1 fruit fly cellular context compared by ENCODE assay signal in the genomic region with DNA sequence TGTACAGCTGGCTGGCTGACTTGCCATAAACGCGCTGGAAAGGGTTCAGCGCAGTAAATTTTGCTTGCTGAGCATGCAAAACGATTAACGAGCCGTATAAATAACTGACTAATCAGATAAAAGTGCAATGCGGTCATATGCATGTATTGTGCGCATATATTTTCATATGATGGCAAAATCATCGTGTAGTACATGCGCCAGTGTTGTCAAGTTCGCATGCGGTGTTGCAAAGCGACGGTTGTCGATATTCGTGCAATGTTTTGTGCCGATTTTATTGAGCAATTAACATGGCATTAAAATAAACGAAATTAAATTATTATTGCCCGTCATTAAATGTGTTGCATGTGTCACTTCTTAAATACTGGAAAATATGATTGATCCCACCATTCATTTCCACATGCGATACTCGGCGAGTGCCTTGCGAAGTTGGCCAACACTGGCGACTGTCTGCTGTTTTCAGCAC.
TF ChIP-seq lines count a peak whose summit lies in the region.

No protein-coding gene starts in this region.

TF ChIP-seq in whole organism, embryonic, 481 proteins besides CTCF, POLR2A, EP300 and RAD21 (continued from another document and continues in another):
- TF ChIP-seq vnd (GFP tag; IDR thresholded peaks at IDR 0.05; lab: Robert Waterston, UW; ENCODE audit: partially characterized antibody) (peak; percentile 81), wdn (GFP tag; IDR thresholded peaks at IDR 0.05; lab: Robert Waterston, UW) (peak; percentile 54), CG1602 (GFP tag; optimal IDR thresholded peaks at IDR 0.05; lab: Kevin White, UChicago) (peak; percentile 76), maf-S (GFP tag; optimal IDR thresholded peaks at IDR 0.05; lab: Kevin White, UChicago) (peak; percentile 85), chn (GFP tag; optimal IDR thresholded peaks at IDR 0.05; lab: Kevin White, UChicago) (peak; percentile 85), gsb-n (tag; optimal IDR thresholded peaks at IDR 0.05; lab: Kevin White, UChicago) (no peak), Rfx (GFP tag; IDR thresholded peaks at IDR 0.05; lab: Robert Waterston, UW) (peak; percentile 85), Doc3 (GFP tag; IDR thresholded peaks at IDR 0.05; lab: Robert Waterston, UW; ENCODE audit: partially characterized antibody) (peak; percentile 82), dmrt11E (tag; optimal IDR thresholded peaks at IDR 0.05; lab: Kevin White, UChicago) (peak; percentile 45), CG33557 (GFP tag; optimal IDR thresholded peaks at IDR 0.05; lab: Kevin White, UChicago) (peak; percentile 4), pzg (GFP tag; optimal IDR thresholded peaks at IDR 0.05; lab: Kevin White, UChicago) (peak; percentile 65), CG17328 (GFP tag; IDR thresholded peaks at IDR 0.05; lab: Robert Waterston, UW) (peak; percentile 58), CHES-1-like (GFP tag; optimal IDR thresholded peaks at IDR 0.05; lab: Kevin White, UChicago) (peak; percentile 82), CrebB (tag; optimal IDR thresholded peaks at IDR 0.05; lab: Kevin White, UChicago) (peak; percentile 60), CG18476 (GFP tag; optimal IDR thresholded peaks at IDR 0.05; lab: Kevin White, UChicago) (peak; percentile 81), salm (tag; optimal IDR thresholded peaks at IDR 0.05; lab: Kevin White, UChicago) (no peak), chm (GFP tag; IDR thresholded peaks at IDR 0.05; lab: Robert Waterston, UW) (peak; percentile 61), CG10959 (GFP tag; IDR thresholded peaks at IDR 0.05; lab: Robert Waterston, UW) (peak; percentile 57; the same call in 1 of the 2 replicates), CG13123 (GFP tag; optimal IDR thresholded peaks at IDR 0.05; lab: Kevin White, UChicago) (peak; percentile 85), Scr (GFP tag; IDR thresholded peaks at IDR 0.05; lab: Robert Waterston, UW; ENCODE audit: partially characterized antibody) (peak; percentile 87), CG33213 (GFP tag; optimal IDR thresholded peaks at IDR 0.05; lab: Kevin White, UChicago) (peak; percentile 70), Fer2 (tag; optimal IDR thresholded peaks at IDR 0.05; lab: Kevin White, UChicago) (peak; percentile 54), CG8765 (GFP tag; IDR thresholded peaks at IDR 0.05; lab: Robert Waterston, UW) (peak; percentile 44; the same call in 1 of the 2 replicates), ham (GFP tag; IDR thresholded peaks at IDR 0.05; lab: Robert Waterston, UW) (peak; percentile 45; the same call in 1 of the 2 replicates), CG15073 (GFP tag; optimal IDR thresholded peaks at IDR 0.05; lab: Kevin White, UChicago) (no peak), abd-A (tag; optimal IDR thresholded peaks at IDR 0.05; lab: Kevin White, UChicago) (no peak), MESR4 (GFP tag; optimal IDR thresholded peaks at IDR 0.05; lab: Kevin White, UChicago) (peak; percentile 89), dan (GFP tag; IDR thresholded peaks at IDR 0.05; lab: Robert Waterston, UW) (no peak), gcm2 (GFP tag; optimal IDR thresholded peaks at IDR 0.05; lab: Kevin White, UChicago) (peak; percentile 47), CG16779 (GFP tag; IDR thresholded peaks at IDR 0.05; lab: Robert Waterston, UW) (peak; percentile 74), NfI (GFP tag; optimal IDR thresholded peaks at IDR 0.05; lab: Kevin White, UChicago) (peak; percentile 83), Atf6 (GFP tag; IDR thresholded peaks at IDR 0.05; lab: Robert Waterston, UW) (peak; percentile 76), Elba2 (GFP tag; optimal IDR thresholded peaks at IDR 0.05; lab: Kevin White, UChicago) (peak; percentile 70), unpg (GFP tag; optimal IDR thresholded peaks at IDR 0.05; lab: Kevin White, UChicago) (peak; percentile 73), CG11695 (GFP tag; IDR thresholded peaks at IDR 0.05; lab: Robert Waterston, UW) (peak; percentile 59; the same call in 1 of the 3 replicates), CG10366 (GFP tag; IDR thresholded peaks at IDR 0.05; lab: Robert Waterston, UW) (peak; percentile 66), ac (GFP tag; optimal IDR thresholded peaks at IDR 0.05; lab: Kevin White, UChicago) (no peak), bcd (GFP tag; optimal IDR thresholded peaks at IDR 0.05; lab: Kevin White, UChicago) (peak; percentile 69), toy (GFP tag; IDR thresholded peaks at IDR 0.05; lab: Robert Waterston, UW) (0 out of 2 replicates have a peak, but pooled peaks have one; percentile 22), scrt (GFP tag; optimal IDR thresholded peaks at IDR 0.05; lab: Kevin White, UChicago) (no peak), CG30431 (GFP tag; optimal IDR thresholded peaks at IDR 0.05; lab: Kevin White, UChicago) (peak; percentile 73), odd (GFP tag; optimal IDR thresholded peaks at IDR 0.05; lab: Kevin White, UChicago) (no peak), CG17829 (tag; optimal IDR thresholded peaks at IDR 0.05; lab: Kevin White, UChicago) (peak; percentile 41), Camta (GFP tag; optimal IDR thresholded peaks at IDR 0.05; lab: Kevin White, UChicago) (peak; percentile 88), CG5180 (GFP tag; optimal IDR thresholded peaks at IDR 0.05; lab: Kevin White, UChicago) (peak; percentile 48), disco-r (GFP tag; optimal IDR thresholded peaks at IDR 0.05; lab: Kevin White, UChicago) (peak; percentile 76), Trl (optimal IDR thresholded peaks at IDR 0.05; lab: Kevin White, UChicago) (peak in 1 of 2 experiments; percentile 14), Trl (GFP tag; optimal IDR thresholded peaks at IDR 0.05; lab: Kevin White, UChicago) (peak; percentile 94), Bdp1 (GFP tag; optimal IDR thresholded peaks at IDR 0.05; lab: Kevin White, UChicago) (peak; percentile 83), zf30C (GFP tag; optimal IDR thresholded peaks at IDR 0.05; lab: Kevin White, UChicago) (no peak), CG12659 (GFP tag; optimal IDR thresholded peaks at IDR 0.05; lab: Kevin White, UChicago) (peak; percentile 83), Deaf1 (tag; optimal IDR thresholded peaks at IDR 0.05; lab: Kevin White, UChicago) (no peak), danr (GFP tag; IDR thresholded peaks at IDR 0.05; lab: Robert Waterston, UW) (peak; percentile 67), Stat92E (GFP tag; optimal IDR thresholded peaks at IDR 0.05; lab: Kevin White, UChicago) (no peak), sob (GFP tag; IDR thresholded peaks at IDR 0.05; lab: Robert Waterston, UW) (peak; percentile 91), CG8388 (GFP tag; optimal IDR thresholded peaks at IDR 0.05; lab: Kevin White, UChicago) (peak; percentile 56), amos (GFP tag; IDR thresholded peaks at IDR 0.05; lab: Robert Waterston, UW; ENCODE audit: partially characterized antibody) (peak; percentile 78), Lpt (GFP tag; optimal IDR thresholded peaks at IDR 0.05; lab: Kevin White, UChicago) (no peak), CG3163 (GFP tag; optimal IDR thresholded peaks at IDR 0.05; lab: Kevin White, UChicago) (peak; percentile 74), CG17361 (GFP tag; IDR thresholded peaks at IDR 0.05; lab: Robert Waterston, UW) (peak; percentile 72), CG13624 (GFP tag; optimal IDR thresholded peaks at IDR 0.05; lab: Kevin White, UChicago) (peak; percentile 88), Fer1 (GFP tag; optimal IDR thresholded peaks at IDR 0.05; lab: Kevin White, UChicago) (peak; percentile 77), CG13296 (GFP tag; optimal IDR thresholded peaks at IDR 0.05; lab: Kevin White, UChicago) (no peak), CG42726 (GFP tag; IDR thresholded peaks at IDR 0.05; lab: Robert Waterston, UW; ENCODE audit: partially characterized antibody) (peak; percentile 63), chif (GFP tag; optimal IDR thresholded peaks at IDR 0.05; lab: Kevin White, UChicago) (peak; percentile 75 to 81), tx (GFP tag; optimal IDR thresholded peaks at IDR 0.05; lab: Kevin White, UChicago) (peak; percentile 90), CG12744 (GFP tag; optimal IDR thresholded peaks at IDR 0.05; lab: Kevin White, UChicago) (peak; percentile 62), CG10543 (GFP tag; optimal IDR thresholded peaks at IDR 0.05; lab: Kevin White, UChicago) (no peak), CG11093 (GFP tag; IDR thresholded peaks at IDR 0.05; lab: Robert Waterston, UW) (peak; percentile 38; the same call in 1 of the 3 replicates), ara (GFP tag; IDR thresholded peaks at IDR 0.05; lab: Robert Waterston, UW) (peak; percentile 69; the same call in 1 of the 2 replicates), Dek (tag; optimal IDR thresholded peaks at IDR 0.05; lab: Kevin White, UChicago) (peak; percentile 45), CG18619 (GFP tag; optimal IDR thresholded peaks at IDR 0.05; lab: Kevin White, UChicago) (peak; percentile 34), pho (GFP tag; optimal IDR thresholded peaks at IDR 0.05; lab: Kevin White, UChicago) (peak; percentile 88), CG11560 (tag; IDR thresholded peaks at IDR 0.05; lab: Robert Waterston, UW) (peak; percentile 67; the same call in 2 of the 3 replicates), cas (GFP tag; IDR thresholded peaks at IDR 0.05; lab: Robert Waterston, UW) (peak; percentile 59; the same call in 1 of the 2 replicates), CG3726 (GFP tag; IDR thresholded peaks at IDR 0.05; lab: Robert Waterston, UW) (0 out of 3 replicates have a peak, but pooled peaks have one; percentile 20), C15 (GFP tag; IDR thresholded peaks at IDR 0.05; lab: Robert Waterston, UW) (no peak), btn (GFP tag; optimal IDR thresholded peaks at IDR 0.05; lab: Kevin White, UChicago) (peak; percentile 56), kni (GFP tag; optimal IDR thresholded peaks at IDR 0.05; lab: Kevin White, UChicago) (no peak), ATbp (GFP tag; optimal IDR thresholded peaks at IDR 0.05; lab: Kevin White, UChicago) (peak; percentile 33), org-1 (GFP tag; optimal IDR thresholded peaks at IDR 0.05; lab: Kevin White, UChicago) (peak; percentile 70), knrl (GFP tag; IDR thresholded peaks at IDR 0.05; lab: Robert Waterston, UW; ENCODE audit: partially characterized antibody) (peak; percentile 89), gt (GFP tag; IDR thresholded peaks at IDR 0.05; lab: Robert Waterston, UW) (peak; percentile 50; the same call in 1 of the 2 replicates), Dip2 (GFP tag; IDR thresholded peaks at IDR 0.05; lab: Robert Waterston, UW) (no peak), CG10979 (tag; optimal IDR thresholded peaks at IDR 0.05; lab: Kevin White, UChicago) (peak; percentile 37), cg (GFP tag; optimal IDR thresholded peaks at IDR 0.05; lab: Kevin White, UChicago) (peak; percentile 46), CG31388 (GFP tag; optimal IDR thresholded peaks at IDR 0.05; lab: Kevin White, UChicago) (peak; percentile 84), CG14710 (tag; optimal IDR thresholded peaks at IDR 0.05; lab: Kevin White, UChicago) (peak; percentile 70), Hr39 (optimal IDR thresholded peaks at IDR 0.05; lab: Kevin White, UChicago) (peak; percentile 72), CG34376 (GFP tag; optimal IDR thresholded peaks at IDR 0.05; lab: Kevin White, UChicago) (peak; percentile 38), Hand (GFP tag; optimal IDR thresholded peaks at IDR 0.05; lab: Kevin White, UChicago) (no peak), Oaz (GFP tag; IDR thresholded peaks at IDR 0.05; lab: Robert Waterston, UW) (no peak), Blimp-1 (GFP tag; optimal IDR thresholded peaks at IDR 0.05; lab: Kevin White, UChicago) (no peak), Abd-B (GFP tag; optimal IDR thresholded peaks at IDR 0.05; lab: Kevin White, UChicago) (peak; percentile 78), CG18764 (GFP tag; optimal IDR thresholded peaks at IDR 0.05; lab: Kevin White, UChicago) (peak; percentile 79), CG30020 (tag; optimal IDR thresholded peaks at IDR 0.05; lab: Kevin White, UChicago) (peak; percentile 44), slp2 (GFP tag; optimal IDR thresholded peaks at IDR 0.05; lab: Kevin White, UChicago) (peak; percentile 75), exex (tag; optimal IDR thresholded peaks at IDR 0.05; lab: Kevin White, UChicago) (no peak), Lhr (GFP tag; optimal IDR thresholded peaks at IDR 0.05; lab: Kevin White, UChicago) (no peak), Ssrp (tag; optimal IDR thresholded peaks at IDR 0.05; lab: Kevin White, UChicago) (peak; percentile 37), croc (GFP tag; conservative IDR thresholded peaks at IDR 0.05; lab: Robert Waterston, UW) (peak; percentile 61; the same call in 2 of the 3 replicates), CG31365 (tag; optimal IDR thresholded peaks at IDR 0.05; lab: Kevin White, UChicago) (peak; percentile 0), ci (GFP tag; IDR thresholded peaks at IDR 0.05; lab: Robert Waterston, UW) (peak; percentile 86), gce (GFP tag; IDR thresholded peaks at IDR 0.05; lab: Robert Waterston, UW) (0 out of 3 replicates have a peak, but pooled peaks have one; percentile 10), D19A (tag; optimal IDR thresholded peaks at IDR 0.05; lab: Kevin White, UChicago) (peak; percentile 31), CG6254 (GFP tag; optimal IDR thresholded peaks at IDR 0.05; lab: Kevin White, UChicago) (no peak), TFAM (GFP tag; optimal IDR thresholded peaks at IDR 0.05; lab: Kevin White, UChicago) (no peak), CG14860 (GFP tag; IDR thresholded peaks at IDR 0.05; lab: Robert Waterston, UW; ENCODE audit: partially characterized antibody) (peak; percentile 76), Spps (tag; optimal IDR thresholded peaks at IDR 0.05; lab: Kevin White, UChicago) (peak; percentile 10), Dfd (GFP tag; optimal IDR thresholded peaks at IDR 0.05; lab: Kevin White, UChicago) (no peak), lilli (GFP tag; optimal IDR thresholded peaks at IDR 0.05; lab: Kevin White, UChicago) (peak; percentile 91), Mes4 (GFP tag; optimal IDR thresholded peaks at IDR 0.05; lab: Kevin White, UChicago) (peak; percentile 82), Gsc (GFP tag; IDR thresholded peaks at IDR 0.05; lab: Robert Waterston, UW) (no peak), CG6791 (GFP tag; IDR thresholded peaks at IDR 0.05; lab: Robert Waterston, UW; ENCODE audit: partially characterized antibody) (peak; percentile 69), Dref (GFP tag; IDR thresholded peaks at IDR 0.05; lab: Robert Waterston, UW) (peak; percentile 54), kah (GFP tag; optimal IDR thresholded peaks at IDR 0.05; lab: Kevin White, UChicago) (peak; percentile 18), hth (optimal IDR thresholded peaks at IDR 0.05; lab: Kevin White, UChicago) (no peak), CG11696 (GFP tag; IDR thresholded peaks at IDR 0.05; lab: Robert Waterston, UW) (0 out of 2 replicates have a peak, but pooled peaks have one; percentile 14), jing (GFP tag; optimal IDR thresholded peaks at IDR 0.05; lab: Kevin White, UChicago) (no peak), CG13287 (GFP tag; IDR thresholded peaks at IDR 0.05; lab: Robert Waterston, UW; ENCODE audit: partially characterized antibody) (peak; percentile 82), Kr (GFP tag; optimal IDR thresholded peaks at IDR 0.05; lab: Kevin White, UChicago) (no peak), ems (GFP tag; optimal IDR thresholded peaks at IDR 0.05; lab: Kevin White, UChicago) (peak; percentile 74), CG4820 (GFP tag; optimal IDR thresholded peaks at IDR 0.05; lab: Kevin White, UChicago) (peak; percentile 66)
